Worm (Caenorhabditis elegans): Measurements from ENCODE around the gene clec-182.
"Not testable (repeated sequence)": the region's sequence is repeated elsewhere in the genome, so short reads cannot be mapped to it uniquely, and the experiment has no call there.

Gene clec-182

DNA sequence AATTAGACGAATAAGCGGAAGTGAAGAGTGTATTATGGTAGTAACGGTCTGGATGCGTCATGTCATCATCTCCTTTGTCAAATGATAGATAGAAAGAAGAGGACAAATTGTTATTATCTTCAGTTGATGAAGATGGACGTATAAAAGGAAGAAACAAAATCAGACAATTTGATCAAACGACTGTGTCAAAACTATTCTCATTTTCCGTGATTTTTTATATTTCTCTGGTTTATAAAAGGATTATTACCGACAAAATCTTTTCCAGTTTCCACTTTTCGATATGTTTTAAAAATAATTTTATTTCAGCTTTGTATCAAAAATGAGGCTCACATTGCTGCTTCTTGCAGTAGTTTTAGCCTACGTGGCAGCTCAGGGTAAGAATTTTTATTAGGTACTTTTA, 17.9 kb upstream of the clec-182 start, which contains the start of gene grsp-2:
Gene grsp-2, plus strand, starts transcription at position 301 of the 400 bp plus-strand sequence.
- TF ChIP-seq unc-62 (GFP tag; optimal IDR thresholded peaks at IDR 0.05) = no peak

DNA sequence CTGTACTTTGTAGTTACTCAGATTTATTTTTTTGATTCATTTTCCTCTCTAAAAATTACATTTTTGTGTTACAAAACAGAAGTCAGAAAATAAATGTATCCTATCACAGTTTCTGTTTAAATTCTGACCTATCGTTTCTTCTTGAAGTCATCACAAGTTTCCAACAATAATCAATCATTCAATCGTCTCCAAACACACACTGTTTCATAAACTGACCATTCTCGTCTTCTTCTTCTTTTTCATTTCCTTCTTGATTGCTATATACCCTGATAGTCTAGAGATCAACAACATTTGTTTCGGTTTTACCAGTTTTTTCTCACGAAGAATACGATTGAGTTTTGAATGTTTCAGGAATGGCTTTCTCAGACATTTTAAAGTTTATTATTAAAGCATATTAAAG, 17.0 kb upstream of the clec-182 start:
- TF ChIP-seq unc-62 (GFP tag; optimal IDR thresholded peaks at IDR 0.05) = no peak

DNA sequence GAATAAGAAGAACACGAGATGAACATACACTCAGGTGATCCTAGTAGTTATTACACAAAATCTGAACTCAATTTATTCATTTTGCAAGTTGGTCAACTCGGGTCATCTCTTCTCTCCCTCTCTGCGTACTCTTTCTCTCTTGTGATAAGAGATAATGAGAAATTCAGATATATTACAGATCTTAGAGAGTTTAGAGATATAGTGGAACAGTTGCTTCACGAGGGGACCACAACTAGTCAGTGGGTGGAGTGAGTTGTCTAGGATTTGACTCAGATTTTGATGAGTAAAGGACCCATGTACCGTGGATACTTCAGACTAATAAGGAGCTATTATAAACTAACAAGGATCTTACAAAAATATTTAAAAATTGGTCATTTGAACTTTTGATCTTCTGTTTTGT, 15.5 kb upstream of the clec-182 start, which contains the start of gene exc-5:
Gene exc-5, minus strand, starts transcription at position 57 of the 400 bp plus-strand sequence.
- no peak for TF ChIP-seq unc-62 (GFP tag; optimal IDR thresholded peaks at IDR 0.05)

DNA sequence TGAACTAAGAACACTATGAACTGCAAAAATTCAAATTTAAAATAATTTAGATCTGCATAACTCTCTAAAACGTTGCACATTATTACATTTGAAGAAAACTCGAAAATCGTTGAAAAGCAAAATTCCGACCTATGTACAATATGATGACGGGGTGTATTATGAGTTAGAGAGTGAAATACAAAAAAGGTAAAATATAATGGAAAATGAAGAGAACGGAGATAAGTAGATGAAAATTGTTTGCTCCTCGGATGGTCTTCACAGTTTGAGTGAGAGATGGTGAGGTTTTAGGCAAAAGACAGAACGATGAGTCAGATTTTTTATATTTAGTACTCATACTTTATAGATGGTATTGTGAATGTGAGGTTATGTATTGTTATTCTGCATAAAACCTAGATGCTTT, 9.2 kb upstream of the clec-182 start:
- no peak for TF ChIP-seq unc-62 (GFP tag; optimal IDR thresholded peaks at IDR 0.05)

DNA sequence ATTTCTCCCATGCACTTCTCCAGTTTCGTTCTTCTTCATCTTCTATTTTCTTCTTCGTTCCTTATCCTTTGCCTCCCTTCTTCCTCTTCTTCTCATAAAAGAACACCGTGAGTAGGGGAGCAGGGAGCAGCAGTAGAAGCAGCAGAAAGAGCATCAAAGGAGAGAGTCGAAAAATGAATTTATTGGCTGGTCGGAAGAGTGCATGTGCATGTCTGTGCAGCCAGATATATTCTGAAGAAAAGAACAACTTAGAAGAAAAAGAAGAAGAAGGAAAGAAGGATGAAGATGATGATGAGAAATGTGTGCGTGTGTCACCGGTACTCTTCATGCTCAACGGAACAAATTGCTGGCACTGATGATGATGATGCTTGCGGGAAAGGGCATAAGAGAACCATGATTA, 1.9 kb downstream of the clec-182 start:
- TF ChIP-seq unc-62 (GFP tag; optimal IDR thresholded peaks at IDR 0.05) = no peak

DNA sequence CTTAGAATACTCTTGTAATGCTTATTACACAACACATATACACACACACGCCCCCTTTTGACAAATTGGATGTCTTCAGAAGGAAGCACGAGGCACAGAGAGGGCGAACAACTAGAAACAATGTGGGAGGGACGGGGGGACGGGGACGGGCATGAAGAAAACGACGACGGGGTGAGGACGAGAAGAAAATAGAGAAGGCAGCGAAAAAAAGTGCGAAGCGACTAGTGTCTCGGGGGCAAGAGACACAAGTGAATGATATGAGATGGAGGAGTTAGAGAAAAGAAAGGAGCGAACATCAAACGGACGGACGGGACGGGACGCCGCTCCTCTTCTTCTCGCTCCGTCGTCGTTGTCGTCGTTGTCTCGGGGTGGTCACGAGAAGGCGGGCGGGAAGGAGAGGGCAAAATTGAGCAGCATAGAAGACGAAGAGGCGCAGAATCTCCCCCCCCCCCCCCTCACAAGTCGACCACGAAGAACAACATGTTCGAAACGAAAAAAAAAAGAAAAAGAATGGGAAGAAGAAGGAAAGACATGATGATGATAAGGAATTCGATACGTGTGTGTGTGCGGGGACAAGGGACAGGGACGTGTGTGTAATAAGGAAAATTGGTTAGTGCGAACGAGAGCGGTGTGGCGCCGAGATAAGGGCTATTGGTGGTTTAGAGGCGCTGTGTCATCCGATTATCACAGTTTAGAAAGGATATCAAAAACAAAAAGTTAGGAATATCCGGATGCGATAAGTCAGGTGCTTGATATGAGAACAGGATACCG, 3.1 kb downstream of the clec-182 start:
- no peak for TF ChIP-seq unc-62 (GFP tag; optimal IDR thresholded peaks at IDR 0.05)

DNA sequence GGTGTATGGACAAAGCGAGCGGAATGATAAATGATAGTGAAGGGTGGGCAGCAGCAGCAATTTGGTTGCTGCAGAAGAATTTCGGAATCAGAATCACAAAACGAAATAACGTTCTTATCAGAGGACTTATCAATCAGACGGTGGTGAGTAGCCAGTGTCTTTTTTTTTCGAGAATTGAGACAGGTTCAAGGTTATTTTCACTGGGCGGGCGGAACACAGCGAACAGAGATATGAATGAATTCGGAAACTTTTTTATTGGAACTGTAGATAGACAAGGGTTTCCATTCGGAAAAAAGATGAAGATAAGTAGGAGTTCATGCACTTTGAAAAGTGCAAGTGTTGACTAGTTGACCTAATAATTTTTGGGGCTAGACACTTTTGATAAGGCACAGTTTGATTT, 4.9 kb downstream of the clec-182 start:
- no peak for TF ChIP-seq unc-62 (GFP tag; optimal IDR thresholded peaks at IDR 0.05)

DNA sequence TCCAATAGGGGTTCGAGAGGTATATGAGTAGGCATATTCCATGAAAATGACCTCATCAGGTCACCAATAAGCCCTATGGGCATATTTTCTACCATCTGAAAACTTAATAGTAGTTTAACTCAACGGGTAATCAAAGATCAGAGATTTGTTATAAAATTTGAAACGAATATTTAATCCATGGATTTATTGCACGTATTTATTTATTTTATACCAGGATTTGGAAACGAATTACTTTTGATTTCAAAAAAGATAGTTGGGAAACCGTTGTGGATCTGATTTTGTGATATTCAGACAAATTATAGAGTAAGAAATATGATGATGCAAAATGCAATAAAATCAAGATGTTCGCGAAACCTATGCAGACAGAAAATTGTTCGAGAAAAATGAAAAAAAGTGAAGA, 5.3 kb downstream of the clec-182 start, which contains the start of gene C33D9.3:
Gene C33D9.3, minus strand, starts transcription at position 101 of the 400 bp plus-strand sequence.
- no peak for TF ChIP-seq unc-62 (GFP tag; optimal IDR thresholded peaks at IDR 0.05)

DNA sequence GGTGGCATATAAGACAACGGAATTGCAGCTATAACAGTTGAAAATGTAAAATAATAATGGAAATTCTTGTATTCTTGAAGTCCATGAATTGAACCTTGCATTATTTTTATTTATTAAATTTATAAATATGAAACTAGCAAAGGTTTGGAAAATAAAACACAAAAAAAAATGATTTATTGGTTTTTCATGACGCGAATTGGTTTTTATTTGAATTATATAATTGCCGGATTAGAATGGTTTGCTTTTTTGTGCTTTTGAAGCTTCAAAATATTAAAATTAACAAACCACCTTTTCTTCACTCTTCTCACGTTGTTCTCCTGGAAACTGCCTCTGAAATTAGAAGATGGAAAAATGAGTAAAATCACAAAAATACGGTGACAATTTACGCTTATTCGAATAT, 8.0 kb downstream of the clec-182 start, which contains the start of gene sru-35:
Gene sru-35, minus strand, starts transcription at position 101 of the 400 bp plus-strand sequence.
- TF ChIP-seq unc-62 (GFP tag; optimal IDR thresholded peaks at IDR 0.05) = no peak

DNA sequence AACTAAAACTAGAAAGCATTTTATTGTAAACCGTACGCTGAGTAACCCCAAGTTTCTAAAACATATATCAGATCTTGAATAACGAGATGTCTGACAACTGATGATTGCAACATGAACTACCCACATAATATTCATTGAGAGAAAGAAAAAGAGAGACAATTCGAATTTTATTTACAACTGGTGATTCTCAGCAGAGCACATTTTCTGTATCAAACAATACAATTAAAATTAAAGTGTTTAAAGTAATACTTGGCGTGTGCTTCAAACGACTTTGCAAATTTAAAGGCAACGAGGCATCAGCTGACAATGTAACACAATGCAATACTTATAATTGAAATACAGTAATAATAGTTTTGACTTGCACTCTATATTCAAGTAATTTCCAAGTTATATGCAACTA, 10.1 kb downstream of the clec-182 start, which contains the start of gene C33D9.10:
Gene C33D9.10, minus strand, starts transcription at position 101 of the 400 bp plus-strand sequence.
- TF ChIP-seq unc-62 (GFP tag; optimal IDR thresholded peaks at IDR 0.05) = not testable (repeated sequence)

DNA sequence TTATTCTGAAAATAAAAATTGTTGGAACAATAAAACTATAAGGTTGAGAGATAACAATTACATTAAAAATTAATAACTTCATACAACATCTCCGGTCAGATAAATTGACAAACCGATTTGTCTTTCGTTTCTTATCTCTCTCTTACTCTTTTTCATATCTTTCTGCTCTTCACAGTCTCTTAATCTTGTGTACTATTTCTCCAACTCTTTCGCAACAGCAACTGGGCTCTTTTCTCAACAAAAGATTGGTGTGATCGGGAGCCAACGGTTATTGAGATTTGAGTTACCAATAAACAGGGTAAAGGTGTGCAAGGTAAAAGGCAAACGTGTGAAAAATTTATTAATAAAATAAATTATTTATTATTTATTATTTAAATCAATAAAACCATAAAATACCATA, 11.5 kb downstream of the clec-182 start, which contains the start of gene C33D9.8:
Gene C33D9.8, minus strand, starts transcription at position 99 of the 400 bp plus-strand sequence.
- TF ChIP-seq unc-62 (GFP tag; optimal IDR thresholded peaks at IDR 0.05) = no peak

DNA sequence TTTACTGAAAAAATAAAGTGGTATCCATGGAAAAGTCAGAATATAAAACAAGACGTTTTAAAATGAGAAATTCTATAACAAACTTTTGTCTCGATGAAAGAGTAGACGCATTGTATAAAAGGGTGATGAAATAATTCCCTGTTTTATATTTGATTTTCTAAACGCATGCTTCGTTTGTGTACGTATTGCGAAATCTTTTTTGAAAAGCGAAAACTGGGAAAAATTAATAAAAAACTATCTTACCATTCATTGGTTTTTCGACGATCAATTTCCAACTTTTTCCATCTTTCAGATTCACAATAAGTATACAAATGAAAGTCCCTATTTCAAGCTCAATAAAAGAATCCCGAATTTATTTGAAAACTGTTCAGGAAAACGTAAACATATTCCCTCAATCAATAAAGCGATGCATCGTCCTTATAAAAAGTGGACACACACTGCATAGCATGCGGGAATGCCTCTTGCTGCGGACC, 13.3 kb downstream of the clec-182 start, which contains the start of gene C33D9.13:
Gene C33D9.13, minus strand, starts transcription at position 423 of the 473 bp plus-strand sequence.
- TF ChIP-seq unc-62 (GFP tag; optimal IDR thresholded peaks at IDR 0.05) = no peak

DNA sequence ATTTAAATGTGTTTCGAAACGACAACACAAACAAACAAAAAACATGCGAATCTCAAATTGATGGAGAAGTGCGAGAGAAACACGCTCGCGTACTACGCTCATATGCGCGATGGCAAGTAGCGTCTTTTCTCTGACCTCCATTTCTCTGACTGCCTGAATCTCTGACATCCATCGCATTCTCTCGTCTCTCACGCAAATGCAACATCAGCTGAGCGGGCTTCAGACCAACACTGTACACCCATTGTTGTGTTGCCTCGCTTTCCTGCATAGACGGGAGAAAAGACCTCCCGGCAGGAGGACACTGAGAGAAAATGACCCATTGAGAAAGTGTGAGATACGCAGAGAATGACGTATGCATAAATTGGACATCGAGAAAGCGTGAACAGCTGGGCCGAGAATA, 16.0 kb downstream of the clec-182 start:
- TF ChIP-seq unc-62 (GFP tag; optimal IDR thresholded peaks at IDR 0.05) = no peak

DNA sequence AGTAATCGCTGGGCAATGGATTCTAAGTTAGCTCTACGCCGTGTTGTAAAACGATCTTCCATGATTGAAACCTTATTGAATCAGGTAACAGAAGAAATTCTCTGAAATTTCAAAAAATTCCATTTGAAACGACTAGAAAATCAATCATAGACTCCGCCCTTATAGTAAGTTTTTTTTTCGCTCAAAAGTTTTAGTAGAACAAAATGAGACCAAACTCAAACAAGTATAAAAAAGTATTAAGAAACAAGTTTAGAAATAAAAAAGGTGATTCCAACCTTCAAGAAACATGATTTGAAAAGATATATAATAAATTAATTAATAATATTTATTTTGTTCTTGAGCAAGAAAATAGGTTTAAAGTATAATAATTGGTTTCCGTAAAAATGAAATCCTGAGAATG, 20.1 kb downstream of the clec-182 start, which contains the start of gene C33D9.6:
Gene C33D9.6, minus strand, starts transcription at position 101 of the 400 bp plus-strand sequence.
- no peak for TF ChIP-seq unc-62 (GFP tag; optimal IDR thresholded peaks at IDR 0.05)

DNA sequence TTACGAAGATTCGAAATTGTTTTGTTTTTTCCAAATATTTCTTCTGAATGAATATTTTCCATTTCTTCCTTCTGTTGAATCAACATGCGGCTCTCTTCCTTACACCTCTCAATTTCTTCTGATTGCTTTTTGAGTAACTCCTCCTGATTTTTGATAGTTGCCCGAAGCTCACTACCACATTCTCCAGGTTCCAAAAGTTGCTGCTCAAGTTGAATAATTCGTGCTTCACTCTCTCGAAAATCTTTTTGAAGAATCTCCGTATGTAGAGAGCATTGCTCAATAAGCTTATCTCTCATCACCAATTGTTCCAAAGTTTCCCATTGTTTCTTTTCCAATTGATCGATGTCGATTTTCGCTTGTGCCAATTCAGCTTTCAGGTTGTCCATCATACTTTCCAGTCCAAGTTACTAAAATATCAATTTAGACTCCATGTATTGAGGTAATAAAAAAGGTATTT, 25.3 kb downstream of the clec-182 start, which contains the start of gene F20C5.6:
Gene F20C5.6, minus strand, starts transcription at position 407 of the 457 bp plus-strand sequence.
- TF ChIP-seq unc-62 (GFP tag; optimal IDR thresholded peaks at IDR 0.05) = no peak

DNA sequence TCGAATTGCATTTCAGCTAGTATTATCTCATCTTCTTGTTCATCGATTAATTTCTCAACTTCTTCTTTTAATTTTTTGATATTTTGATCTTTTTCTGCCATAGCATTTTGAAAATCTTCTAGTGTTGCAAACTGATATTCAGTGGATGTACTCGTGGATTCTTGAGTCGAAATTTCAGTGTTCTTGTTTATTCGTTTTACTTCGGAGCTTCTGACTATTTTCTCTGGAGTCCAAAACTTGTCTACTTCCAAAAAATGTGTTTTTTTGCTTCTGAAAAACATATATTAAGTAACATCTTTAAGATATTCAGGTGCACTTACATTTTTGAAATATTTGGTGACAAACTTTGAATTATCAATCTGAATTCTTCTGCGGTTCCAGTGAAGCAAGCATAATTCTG, 28.6 kb downstream of the clec-182 start, which contains the start of gene F20C5.5:
Gene F20C5.5, minus strand, starts transcription at position 101 of the 400 bp plus-strand sequence.
- TF ChIP-seq unc-62 (GFP tag; optimal IDR thresholded peaks at IDR 0.05) = no peak

Measured in whole organism, dauer.